Worm (Caenorhabditis elegans): ENCODE data around the gene hars-1.

The hars-1 gene

ce11 chrIV:10869642-10870041 lies 10.9 kb downstream of the hars-1 start:
- TF ChIP-seq xbp-1 (tag; optimal IDR thresholded peaks at IDR 0.05), result no peak
- TF ChIP-seq elt-2 (tag; optimal IDR thresholded peaks at IDR 0.05), result no peak
- no peak for TF ChIP-seq lin-39 (tag; optimal IDR thresholded peaks at IDR 0.05)
- TF ChIP-seq hpl-2 (GFP tag; optimal IDR thresholded peaks at IDR 0.05), result no peak
- no peak for TF ChIP-seq lin-35 (GFP tag; optimal IDR thresholded peaks at IDR 0.05)

ce11 chrIV:10870158-10870557 lies 11.4 kb downstream of the hars-1 start:
- TF ChIP-seq fkh-4 (tag; optimal IDR thresholded peaks at IDR 0.05; ENCODE audit: borderline replicate concordance) (no peak), blmp-1 (tag; optimal IDR thresholded peaks at IDR 0.05) (no peak), lir-3 (tag; optimal IDR thresholded peaks at IDR 0.05; ENCODE audit: poor library complexity) (no peak), mef-2 (tag; optimal IDR thresholded peaks at IDR 0.05) (no peak), efl-1 (optimal IDR thresholded peaks at IDR 0.05) (no peak), efl-1 (GFP tag; optimal IDR thresholded peaks at IDR 0.05 in 1 of 2) (peak in 1 of 2 experiments; percentile 44), lin-14 (GFP tag; optimal IDR thresholded peaks at IDR 0.05) (peak; percentile 54)

ce11 chrIV:10874527-10874926 lies 15.8 kb downstream of the hars-1 start, which contains the start of gene F13E9.12:
TSS of gene F13E9.12 (minus strand) at chrIV:10874627.
- TF ChIP-seq ceh-82 (tag; optimal IDR thresholded peaks at IDR 0.05) (no peak), nhr-77 (tag; optimal IDR thresholded peaks at IDR 0.05) (no peak), fkh-10 (GFP tag; optimal IDR thresholded peaks at IDR 0.05) (no peak), vab-15 (tag; optimal IDR thresholded peaks at IDR 0.05) (no peak), fos-1 (tag; optimal IDR thresholded peaks at IDR 0.05) (no peak)

ce11 chrIV:10876844-10877243 lies 18.1 kb downstream of the hars-1 start, which contains the start of gene fipr-14:
TSS of gene fipr-14 (plus strand) at chrIV:10877144.
- no peak for TF ChIP-seq ztf-11 (tag; optimal IDR thresholded peaks at IDR 0.05)
- TF ChIP-seq nhr-76 (tag; optimal IDR thresholded peaks at IDR 0.05), result no peak
- TF ChIP-seq fkh-4 (tag; optimal IDR thresholded peaks at IDR 0.05; ENCODE audit: borderline replicate concordance), result no peak
- no peak for TF ChIP-seq nhr-28 (tag; optimal IDR thresholded peaks at IDR 0.05)
- no peak for TF ChIP-seq jun-1 (tag; optimal IDR thresholded peaks at IDR 0.05)
- no peak for TF ChIP-seq C04F5.9 (tag; optimal IDR thresholded peaks at IDR 0.05)
- TF ChIP-seq nhr-85 (tag), result no peak
- TF ChIP-seq ceh-90 (tag; optimal IDR thresholded peaks at IDR 0.05), result no peak
- no peak for TF ChIP-seq lin-13 (GFP tag; optimal IDR thresholded peaks at IDR 0.05)
- TF ChIP-seq tbx-2 (tag; optimal IDR thresholded peaks at IDR 0.05), result no peak
- TF ChIP-seq nhr-20 (tag; optimal IDR thresholded peaks at IDR 0.05), result no peak
- no peak for TF ChIP-seq unc-30 (tag; optimal IDR thresholded peaks at IDR 0.05)
- TF ChIP-seq efl-1 (optimal IDR thresholded peaks at IDR 0.05), result no peak
- TF ChIP-seq efl-1 (GFP tag; optimal IDR thresholded peaks at IDR 0.05 in 1 of 2), result no peak
- TF ChIP-seq lin-35 (GFP tag; optimal IDR thresholded peaks at IDR 0.05), result no peak
- TF ChIP-seq ceh-63 (GFP tag; optimal IDR thresholded peaks at IDR 0.05), result no peak
- no peak for TF ChIP-seq skn-1 (tag; optimal IDR thresholded peaks at IDR 0.05)
- TF ChIP-seq ceh-82 (tag; optimal IDR thresholded peaks at IDR 0.05), result no peak
- TF ChIP-seq sox-4 (tag; optimal IDR thresholded peaks at IDR 0.05), result no peak
- no peak for TF ChIP-seq mdl-1 (tag; optimal IDR thresholded peaks at IDR 0.05)
- no peak for TF ChIP-seq hlh-17 (GFP tag; optimal IDR thresholded peaks at IDR 0.05; ENCODE audit: borderline replicate concordance)

ce11 chrIV:10879542-10879941 lies 20.8 kb downstream of the hars-1 start, which contains the start of gene sdz-13:
TSS of gene sdz-13 (minus strand) at chrIV:10879642.
- TF ChIP-seq fkh-4 (tag; optimal IDR thresholded peaks at IDR 0.05; ENCODE audit: borderline replicate concordance) (no peak), lir-3 (tag; optimal IDR thresholded peaks at IDR 0.05; ENCODE audit: poor library complexity) (no peak), unc-86 (tag; optimal IDR thresholded peaks at IDR 0.05) (no peak), sptf-1 (tag; optimal IDR thresholded peaks at IDR 0.05) (no peak), hlh-4 (tag; optimal IDR thresholded peaks at IDR 0.05) (no peak), ceh-88 (GFP tag; IDR thresholded peaks at IDR 0.05) (no peak), lin-14 (GFP tag; optimal IDR thresholded peaks at IDR 0.05) (no peak), fkh-8 (tag; optimal IDR thresholded peaks at IDR 0.05) (no peak), fkh-10 (GFP tag; optimal IDR thresholded peaks at IDR 0.05) (no peak), ets-5 (GFP tag; IDR thresholded peaks at IDR 0.05) (no peak), lin-15B (tag; optimal IDR thresholded peaks at IDR 0.05) (no peak), nhr-28 (tag; optimal IDR thresholded peaks at IDR 0.05) (no peak), lin-13 (GFP tag; optimal IDR thresholded peaks at IDR 0.05) (no peak), ama-1 (optimal IDR thresholded peaks at IDR 0.05) (no peak)
